Worm (Caenorhabditis elegans) whole organism, L4 larva: ENCODE data around the gene C45G9.11.

Source experiments
- F37D6.2 ChIP-seq: sonication (generic microtip); optimal IDR thresholded peaks from 2 replicates; lab custom pipeline; 2016; ENCODE audit warnings: mild to moderate bottlenecking, missing genetic modification characterization, missing compliant biosample characterization
- F44E2.7 ChIP-seq: fragments of 200-800 bp; sonication (Bioruptor generic); IDR thresholded peaks from 2 replicates; pipeline ENCODE4 v2.1.2; 2022; ENCODE audit warnings: missing genetic modification characterization, missing compliant biosample characterization
- F49E8.2 ChIP-seq: sonication (generic microtip); optimal IDR thresholded peaks from 2 replicates; lab custom pipeline; 2016; ENCODE audit warnings: missing compliant biosample characterization, mild to moderate bottlenecking, missing genetic modification characterization, borderline replicate concordance
- T26A8.4 ChIP-seq: fragments of 200-800 bp; sonication (Bioruptor generic); IDR thresholded peaks from 2 replicates; pipeline ENCODE4 v1.3.6; 2022; ENCODE audit warnings: missing genetic modification characterization, missing compliant biosample characterization
- Y5F2A.4 ChIP-seq: fragments of 200-800 bp; sonication (Bioruptor generic); optimal IDR thresholded peaks from 2 replicates; lab custom pipeline; 2018; ENCODE audit warnings: mild to moderate bottlenecking, missing genetic modification characterization, missing compliant biosample characterization
- Y75B8A.6 ChIP-seq: fragments of 200-800 bp; sonication (Bioruptor generic); IDR thresholded peaks from 2 replicates; pipeline ENCODE4 v1.3.6; 2022; ENCODE audit warnings: missing genetic modification reagents, missing genetic modification characterization, missing compliant biosample characterization
- aha-1 ChIP-seq: fragments of 150-350 bp; peaks from one replicate; lab custom pipeline; 2014; ENCODE audit warnings: missing biosample characterization, missing genetic modification characterization
- ama-1 ChIP-seq: fragments of 150-350 bp; optimal IDR thresholded peaks from 2 replicates; lab custom pipeline; 2014; ENCODE audit warnings: inconsistent platforms, mixed read lengths
- attf-4 ChIP-seq: sonication (generic microtip); optimal IDR thresholded peaks from 3 replicates; lab custom pipeline; 2017; ENCODE audit warnings: missing biosample characterization, missing genetic modification characterization
- ceh-20 ChIP-seq: fragments of 200-800 bp; sonication (Bioruptor generic); IDR thresholded peaks from 2 replicates; pipeline ENCODE4 v1.3.6; 2022; ENCODE audit warnings: missing genetic modification reagents, missing genetic modification characterization, missing compliant biosample characterization
- ceh-82 ChIP-seq: sonication (generic microtip); optimal IDR thresholded peaks from 2 replicates; lab custom pipeline; 2017; ENCODE audit warnings: missing biosample characterization, missing genetic modification characterization
- ces-1 ChIP-seq: fragments of 150-350 bp; sonication (generic microtip); optimal IDR thresholded peaks from 4 replicates; lab custom pipeline; 2014; ENCODE audit warnings: missing biosample characterization, missing genetic modification reagents, missing genetic modification characterization
- cey-2 ChIP-seq: sonication (generic microtip); optimal IDR thresholded peaks from 3 replicates; lab custom pipeline; 2017; ENCODE audit warnings: missing genetic modification characterization, mild to moderate bottlenecking, missing compliant biosample characterization, antibody characterized with exemption, borderline replicate concordance; ENCODE audit not compliant: insufficient read depth
- daf-8 ChIP-seq: fragments of 200-800 bp; sonication (Bioruptor generic); IDR thresholded peaks from 2 replicates; pipeline ENCODE4 v1.3.6; 2022; ENCODE audit warnings: missing genetic modification characterization, missing compliant biosample characterization
- dmd-6 ChIP-seq: fragments of 200-800 bp; sonication (Bioruptor generic); IDR thresholded peaks from 2 replicates; pipeline ENCODE4 v1.3.6; 2022; ENCODE audit warnings: missing genetic modification reagents, missing genetic modification characterization, missing compliant biosample characterization
- dve-1 ChIP-seq: sonication (generic microtip); optimal IDR thresholded peaks from 2 replicates; lab custom pipeline; 2017; ENCODE audit warnings: antibody characterized with exemption, mild to moderate bottlenecking, missing genetic modification characterization, missing compliant biosample characterization; ENCODE audit not compliant: insufficient read depth
- fkh-10 ChIP-seq: fragments of 150-350 bp; optimal IDR thresholded peaks from 2 replicates; lab custom pipeline; 2014; ENCODE audit warnings: missing biosample characterization, missing genetic modification reagents, missing genetic modification characterization
- hlh-11 ChIP-seq: fragments of 200-800 bp; sonication (Bioruptor generic); optimal IDR thresholded peaks from 2 replicates; lab custom pipeline; 2018; ENCODE audit warnings: mild to moderate bottlenecking, missing genetic modification characterization, missing compliant biosample characterization
- hlh-30 ChIP-seq: sonication (generic microtip); optimal IDR thresholded peaks from 2 replicates; lab custom pipeline; 2017; ENCODE audit warnings: antibody characterized with exemption, mild to moderate bottlenecking, missing genetic modification characterization, missing compliant biosample characterization; ENCODE audit not compliant: insufficient read depth
- hmg-1.1 ChIP-seq: fragments of 200-800 bp; sonication (Bioruptor generic); IDR thresholded peaks from 2 replicates; pipeline ENCODE4 v1.3.6; 2022; ENCODE audit warnings: missing genetic modification reagents, missing genetic modification characterization, missing compliant biosample characterization
- lim-7 ChIP-seq: fragments of 200-800 bp; sonication (Bioruptor generic); IDR thresholded peaks from 2 replicates; pipeline ENCODE4 v1.3.6; 2022; ENCODE audit warnings: missing genetic modification characterization, missing compliant biosample characterization
- lin-13 ChIP-seq: fragments of 150-350 bp; optimal IDR thresholded peaks from 2 replicates; lab custom pipeline; 2014; ENCODE audit warnings: missing biosample characterization, missing genetic modification reagents, missing genetic modification characterization
- lin-15B ChIP-seq: fragments of 150-350 bp; sonication (generic microtip); optimal IDR thresholded peaks from 3 replicates; lab custom pipeline; 2014; ENCODE audit warnings: missing biosample characterization, missing genetic modification characterization
- lin-39 ChIP-seq: fragments of 150-350 bp; optimal IDR thresholded peaks from 2 replicates; lab custom pipeline; 2014; ENCODE audit warnings: missing biosample characterization, missing genetic modification reagents, missing genetic modification characterization
- lir-3 ChIP-seq: sonication (generic microtip); optimal IDR thresholded peaks from 2 replicates; lab custom pipeline; 2016; ENCODE audit warnings: mild to moderate bottlenecking, missing genetic modification characterization, missing compliant biosample characterization
- madf-9 ChIP-seq: fragments of 200-800 bp; sonication (Bioruptor generic); conservative IDR thresholded peaks from 2 replicates; pipeline ENCODE4 v1.3.6; 2022; ENCODE audit warnings: missing genetic modification reagents, missing genetic modification characterization, missing compliant biosample characterization
- mdl-1 ChIP-seq, 2 experiments: fragments of 150-350 bp in 1 of 2; sonication (generic microtip) in 1 of 2; optimal IDR thresholded peaks; 2 replicates each; lab custom pipeline; 2014 to 2017; ENCODE audit warnings: missing biosample characterization in 2 of 2, missing genetic modification characterization in 2 of 2
- mxl-3 ChIP-seq: fragments of 200-800 bp; sonication (Bioruptor generic); optimal IDR thresholded peaks from 2 replicates; lab custom pipeline; 2018; ENCODE audit warnings: mild to moderate bottlenecking, missing genetic modification characterization, missing compliant biosample characterization
- nhr-10 ChIP-seq: fragments of 150-350 bp; optimal IDR thresholded peaks from 2 replicates; lab custom pipeline; 2014; ENCODE audit warnings: missing biosample characterization, missing genetic modification characterization
- nhr-11 ChIP-seq: fragments of 150-350 bp; optimal IDR thresholded peaks from 2 replicates; lab custom pipeline; 2014; ENCODE audit warnings: missing biosample characterization, missing genetic modification characterization
- nhr-28 ChIP-seq: fragments of 150-350 bp; optimal IDR thresholded peaks from 2 replicates; lab custom pipeline; 2014; ENCODE audit warnings: missing biosample characterization, missing genetic modification characterization
- nhr-48 ChIP-seq: sonication (generic microtip); optimal IDR thresholded peaks from 2 replicates; lab custom pipeline; 2016; ENCODE audit warnings: mild to moderate bottlenecking, missing genetic modification characterization, missing compliant biosample characterization
- nhr-76 ChIP-seq: fragments of 150-350 bp; optimal IDR thresholded peaks from 2 replicates; lab custom pipeline; 2014; ENCODE audit warnings: missing biosample characterization, missing genetic modification characterization
- pha-4 ChIP-seq, 2 experiments: fragments of 150-350 bp in 1 of 2; fragments of 200-800 bp in 1 of 2; sonication (Bioruptor generic) in 1 of 2; IDR thresholded peaks in 1 of 2; optimal IDR thresholded peaks in 1 of 2; 2 replicates each; pipeline versions ENCODE4 v1.3.6 to Lab custom; 2014 to 2022; ENCODE audit warnings: missing genetic modification characterization in 2 of 2, missing genetic modification reagents in 2 of 2, missing biosample characterization in 1 of 2, missing compliant biosample characterization in 1 of 2
- snpc-4 ChIP-seq: fragments of 150-350 bp; optimal IDR thresholded peaks from 2 replicates; lab custom pipeline; 2014; ENCODE audit warnings: missing biosample characterization, missing genetic modification characterization
- tag-97 ChIP-seq: fragments of 200-800 bp; sonication (Bioruptor generic); IDR thresholded peaks from 2 replicates; pipeline ENCODE4 v1.3.6; 2022; ENCODE audit warnings: missing genetic modification characterization, missing compliant biosample characterization
- unc-130 ChIP-seq: sonication (generic microtip); optimal IDR thresholded peaks from 2 replicates; lab custom pipeline; 2016; ENCODE audit warnings: missing genetic modification reagents, missing genetic modification characterization, missing compliant biosample characterization
- zfp-3 ChIP-seq: fragments of 200-800 bp; sonication (Bioruptor generic); conservative IDR thresholded peaks from 2 replicates; pipeline ENCODE4 v1.3.6; 2022; ENCODE audit warnings: missing genetic modification reagents, missing genetic modification characterization, missing compliant biosample characterization

C45G9.11 gene

ce11 chrIII:5096741-5097140 lies 28.2 kb upstream of the C45G9.11 start:
- peak; percentile 7 for TF ChIP-seq hlh-30 (tag; lab: Kevin White, UChicago)
- TF ChIP-seq madf-9 (GFP tag; lab: Robert Waterston, UW), result no peak
- no peak for TF ChIP-seq attf-4 (tag; lab: Kevin White, UChicago)
- peak; percentile 40 for TF ChIP-seq dmd-6
- peak in 1 of 2 experiments; percentile 69 for TF ChIP-seq mdl-1 (tag; optimal IDR thresholded peaks at IDR 0.05; lab: Kevin White, UChicago)
- TF ChIP-seq ceh-20 (GFP tag; lab: Robert Waterston, UW), result 0 out of 2 replicates have a peak, but pooled peaks have one; percentile 10
- TF ChIP-seq mxl-3 (GFP tag; lab: Kevin White, UChicago), result peak; percentile 85
- peak; percentile 35 for TF ChIP-seq hlh-11
- peak; percentile 63 for TF ChIP-seq nhr-28
- no peak for TF ChIP-seq F44E2.7 (GFP tag; lab: Robert Waterston, UW)
- TF ChIP-seq snpc-4 (tag; lab: Kevin White, UChicago), result no peak
- no peak for TF ChIP-seq pha-4 (GFP tag; IDR thresholded peaks at IDR 0.05; lab: Robert Waterston, UW)
- no peak for TF ChIP-seq pha-4 (tag; optimal IDR thresholded peaks at IDR 0.05; lab: Kevin White, UChicago)
- peak; percentile 48 for TF ChIP-seq nhr-48 (tag; lab: Kevin White, UChicago)
- TF ChIP-seq nhr-11 (tag; lab: Kevin White, UChicago), result no peak

- TF ChIP-seq dmd-6 (no peak), Y75B8A.6 (GFP tag; lab: Robert Waterston, UW) (no peak), tag-97 (GFP tag; lab: Robert Waterston, UW) (no peak), ces-1 (GFP tag; lab: Kevin White, UChicago) (no peak), hmg-1.1 (no peak), F49E8.2 (tag; lab: Kevin White, UChicago) (no peak), dve-1 (tag; lab: Kevin White, UChicago) (no peak), hlh-11 (no peak), mdl-1 (tag; optimal IDR thresholded peaks at IDR 0.05; lab: Kevin White, UChicago) (no peak), ceh-82 (tag; lab: Kevin White, UChicago) (no peak), cey-2 (tag; lab: Kevin White, UChicago) (no peak), Y5F2A.4 (GFP tag; lab: Kevin White, UChicago) (no peak), lim-7 (no peak), lin-15B (no peak), daf-8 (no peak), nhr-76 (tag; lab: Kevin White, UChicago) (no peak), F37D6.2 (tag; lab: Kevin White, UChicago) (no peak), zfp-3 (GFP tag; lab: Robert Waterston, UW) (no peak)
These were observed 26.0 kb upstream of the C45G9.11 start, which contains the start of gene F54D8.10 for ce11 chrIII:5094506-5094905. TSS of gene F54D8.10 (plus strand) at chrIII:5094806.

- TF ChIP-seq lin-39 (tag; lab: Kevin White, UChicago), result no peak
- TF ChIP-seq unc-130 (GFP tag; lab: Kevin White, UChicago), result no peak
- TF ChIP-seq ama-1, result no peak
- TF ChIP-seq nhr-10 (tag; lab: Kevin White, UChicago), result no peak
- TF ChIP-seq aha-1 (tag; lab: Kevin White, UChicago), result peak; percentile 92
- TF ChIP-seq lir-3 (tag; lab: Kevin White, UChicago), result no peak
- no peak for TF ChIP-seq pha-4 (GFP tag; IDR thresholded peaks at IDR 0.05; lab: Robert Waterston, UW)
- no peak for TF ChIP-seq pha-4 (tag; optimal IDR thresholded peaks at IDR 0.05; lab: Kevin White, UChicago)
- 0 out of 2 replicates have a peak, but pooled peaks have one; percentile 10 for TF ChIP-seq T26A8.4 (GFP tag; lab: Robert Waterston, UW)
- TF ChIP-seq dmd-6, result no peak
- no peak for TF ChIP-seq fkh-10 (GFP tag; lab: Kevin White, UChicago)
- no peak for TF ChIP-seq lin-13
- TF ChIP-seq zfp-3 (GFP tag; lab: Robert Waterston, UW), result peak; percentile 66; the same call in 1 of the 2 replicates
- TF ChIP-seq, all 104 proteins: peak for 3
These were observed 23.8 kb upstream of the C45G9.11 start for ce11 chrIII:5092345-5092744.
